Worm (Caenorhabditis elegans): ENCODE data around the gene F44F4.15.
"Not testable (repeated sequence)": the region's sequence is repeated elsewhere in the genome, so short reads cannot be mapped to it uniquely, and the experiment has no call there.

Gene F44F4.15

ce11 chrII:10898998-10899397, 15.5 kb upstream of the F44F4.15 start:
- TF ChIP-seq scrt-1 (GFP tag; IDR thresholded peaks at IDR 0.05) (no peak), F13C5.2 (tag; optimal IDR thresholded peaks at IDR 0.05) (no peak), ceh-36 (tag; optimal IDR thresholded peaks at IDR 0.05) (no peak), ets-7 (tag; optimal IDR thresholded peaks at IDR 0.05) (no peak), hnd-1 (tag; optimal IDR thresholded peaks at IDR 0.05) (no peak), ama-1 (optimal IDR thresholded peaks at IDR 0.05) (no peak), pes-1 (GFP tag; IDR thresholded peaks at IDR 0.05) (no peak), aly-1 (tag; optimal IDR thresholded peaks at IDR 0.05) (no peak), tbx-37 (GFP tag; conservative IDR thresholded peaks at IDR 0.05) (no peak)

- TF ChIP-seq hmg-4 (GFP tag; optimal IDR thresholded peaks at IDR 0.05) (no peak), F13C5.2 (tag; optimal IDR thresholded peaks at IDR 0.05) (no peak), tra-4 (tag; optimal IDR thresholded peaks at IDR 0.05) (no peak), scrt-1 (GFP tag; IDR thresholded peaks at IDR 0.05) (no peak), hmbx-1 (tag; optimal IDR thresholded peaks at IDR 0.05) (no peak), B0310.2 (tag; optimal IDR thresholded peaks at IDR 0.05) (no peak), tbx-37 (GFP tag; conservative IDR thresholded peaks at IDR 0.05) (no peak), tbx-11 (GFP tag; IDR thresholded peaks at IDR 0.05) (no peak), ceh-36 (tag; optimal IDR thresholded peaks at IDR 0.05) (no peak), hnd-1 (tag; optimal IDR thresholded peaks at IDR 0.05) (no peak), pes-1 (GFP tag; IDR thresholded peaks at IDR 0.05) (no peak), ceh-13 (GFP tag; optimal IDR thresholded peaks at IDR 0.05) (no peak), flt-1 (GFP tag; IDR thresholded peaks at IDR 0.05) (no peak), sea-1 (GFP tag; conservative IDR thresholded peaks at IDR 0.05) (no peak), ama-1 (optimal IDR thresholded peaks at IDR 0.05) (no peak), aly-1 (tag; optimal IDR thresholded peaks at IDR 0.05) (no peak), ets-7 (tag; optimal IDR thresholded peaks at IDR 0.05) (no peak)
These were observed 12.4 kb upstream of the F44F4.15 start, which contains the start of gene gly-1 for ce11 chrII:10902104-10902503. Gene gly-1, minus strand, starts transcription at chrII:10902204.

ce11 chrII:10904379-10904778, 10.1 kb upstream of the F44F4.15 start, which contains the start of gene sra-12:
Gene sra-12, minus strand, starts transcription at chrII:10904479.
- not testable (repeated sequence) for TF ChIP-seq ceh-36, ets-7, F13C5.2 (tag; optimal IDR thresholded peaks at IDR 0.05)

- no peak for TF ChIP-seq hmg-4 (GFP tag; optimal IDR thresholded peaks at IDR 0.05)
- no peak for TF ChIP-seq ceh-13 (GFP tag; optimal IDR thresholded peaks at IDR 0.05)
- TF ChIP-seq tbx-37 (GFP tag; conservative IDR thresholded peaks at IDR 0.05): no peak
- no peak for TF ChIP-seq ets-7 (tag; optimal IDR thresholded peaks at IDR 0.05)
- TF ChIP-seq tbx-11 (GFP tag; IDR thresholded peaks at IDR 0.05): no peak
- TF ChIP-seq pes-1 (GFP tag; IDR thresholded peaks at IDR 0.05): no peak
- no peak for TF ChIP-seq hmbx-1 (tag; optimal IDR thresholded peaks at IDR 0.05)
- TF ChIP-seq ama-1 (optimal IDR thresholded peaks at IDR 0.05): no peak
These were observed 4.2 kb upstream of the F44F4.15 start, which contains the start of gene sra-11 for ce11 chrII:10910219-10910618. Gene sra-11, minus strand, starts transcription at chrII:10910319.

- no peak for TF ChIP-seq tbx-11 (GFP tag; IDR thresholded peaks at IDR 0.05)
- no peak for TF ChIP-seq tra-4 (tag; optimal IDR thresholded peaks at IDR 0.05)
- TF ChIP-seq scrt-1 (GFP tag; IDR thresholded peaks at IDR 0.05): no peak
- TF ChIP-seq sea-1 (GFP tag; conservative IDR thresholded peaks at IDR 0.05): no peak
- TF ChIP-seq ceh-13 (GFP tag; optimal IDR thresholded peaks at IDR 0.05): no peak
- TF ChIP-seq tbx-37 (GFP tag; conservative IDR thresholded peaks at IDR 0.05): no peak
- TF ChIP-seq hnd-1 (tag; optimal IDR thresholded peaks at IDR 0.05): no peak
- TF ChIP-seq ets-7 (tag; optimal IDR thresholded peaks at IDR 0.05): no peak
- TF ChIP-seq hmg-4 (GFP tag; optimal IDR thresholded peaks at IDR 0.05): no peak
These were observed 1.5 kb upstream of the F44F4.15 start for ce11 chrII:10912995-10913394.

- TF ChIP-seq scrt-1 (GFP tag; IDR thresholded peaks at IDR 0.05) (no peak), sea-1 (GFP tag; conservative IDR thresholded peaks at IDR 0.05) (no peak), tbx-37 (GFP tag; conservative IDR thresholded peaks at IDR 0.05) (no peak), flt-1 (GFP tag; IDR thresholded peaks at IDR 0.05) (no peak), ets-7 (tag; optimal IDR thresholded peaks at IDR 0.05) (no peak), F13C5.2 (tag; optimal IDR thresholded peaks at IDR 0.05) (no peak), pes-1 (GFP tag; IDR thresholded peaks at IDR 0.05) (no peak), hmbx-1 (tag; optimal IDR thresholded peaks at IDR 0.05) (no peak), tra-4 (tag; optimal IDR thresholded peaks at IDR 0.05) (no peak), ceh-36 (tag; optimal IDR thresholded peaks at IDR 0.05) (no peak), hnd-1 (tag; optimal IDR thresholded peaks at IDR 0.05) (no peak), hmg-4 (GFP tag; optimal IDR thresholded peaks at IDR 0.05) (no peak), tbx-11 (GFP tag; IDR thresholded peaks at IDR 0.05) (no peak), ceh-13 (GFP tag; optimal IDR thresholded peaks at IDR 0.05) (no peak), ama-1 (optimal IDR thresholded peaks at IDR 0.05) (no peak), B0310.2 (tag; optimal IDR thresholded peaks at IDR 0.05) (no peak), aly-1 (tag; optimal IDR thresholded peaks at IDR 0.05) (no peak)
These were observed 1.3 kb downstream of the F44F4.15 start, which contains the start of gene F44F4.9 for ce11 chrII:10915732-10916131. Gene F44F4.9, minus strand, starts transcription at chrII:10915832.

ce11 chrII:10917174-10917573, 2.7 kb downstream of the F44F4.15 start, which contains the start of gene F44F4.10:
Gene F44F4.10, minus strand, starts transcription at chrII:10917274.
- no peak for TF ChIP-seq tra-4 (tag; optimal IDR thresholded peaks at IDR 0.05)
- TF ChIP-seq ama-1 (optimal IDR thresholded peaks at IDR 0.05): no peak
- TF ChIP-seq aly-1 (tag; optimal IDR thresholded peaks at IDR 0.05): no peak
- no peak for TF ChIP-seq ceh-36 (tag; optimal IDR thresholded peaks at IDR 0.05)
- TF ChIP-seq pes-1 (GFP tag; IDR thresholded peaks at IDR 0.05): no peak
- no peak for TF ChIP-seq flt-1 (GFP tag; IDR thresholded peaks at IDR 0.05)
- no peak for TF ChIP-seq hmbx-1 (tag; optimal IDR thresholded peaks at IDR 0.05)
- no peak for TF ChIP-seq ceh-13 (GFP tag; optimal IDR thresholded peaks at IDR 0.05)
- TF ChIP-seq F13C5.2 (tag; optimal IDR thresholded peaks at IDR 0.05): no peak
- TF ChIP-seq tbx-37 (GFP tag; conservative IDR thresholded peaks at IDR 0.05): no peak
- TF ChIP-seq scrt-1 (GFP tag; IDR thresholded peaks at IDR 0.05): no peak
- TF ChIP-seq ets-7 (tag; optimal IDR thresholded peaks at IDR 0.05): no peak
- no peak for TF ChIP-seq sea-1 (GFP tag; conservative IDR thresholded peaks at IDR 0.05)
- TF ChIP-seq tbx-11 (GFP tag; IDR thresholded peaks at IDR 0.05): no peak
- TF ChIP-seq hnd-1 (tag; optimal IDR thresholded peaks at IDR 0.05): no peak
- no peak for TF ChIP-seq hmg-4 (GFP tag; optimal IDR thresholded peaks at IDR 0.05)
- no peak for TF ChIP-seq B0310.2 (tag; optimal IDR thresholded peaks at IDR 0.05)
